Worm (Caenorhabditis elegans): ENCODE data around the gene Y49F6B.13.

- TF ChIP-seq ama-1 (optimal IDR thresholded peaks at IDR 0.05), result no peak
- no peak for TF ChIP-seq ceh-36 (tag; optimal IDR thresholded peaks at IDR 0.05)
- TF ChIP-seq hmg-4 (GFP tag; optimal IDR thresholded peaks at IDR 0.05), result no peak
These were observed 36.5 kb downstream of the Y49F6B.13 start for ce11 chrII:3434893-3435503.
